Fruit fly (Drosophila melanogaster) whole organism, wandering third instar larva: ENCODE data around the gene cpb.
A peak's percentile ranks its signal among the peaks of the same experiment; 100 is the strongest.

Experiments
- GATAd ChIP-seq: sonication (Bioruptor generic); optimal IDR thresholded peaks from 2 replicates; lab custom pipeline; 2016; ENCODE audit warnings: missing biosample characterization, missing genetic modification characterization
- Hnf4 ChIP-seq: fragments of 200-800 bp; sonication (Bioruptor generic); optimal IDR thresholded peaks from 2 replicates; lab custom pipeline; 2016; ENCODE audit warnings: missing biosample characterization, mild to moderate bottlenecking, missing genetic modification characterization
- Mio ChIP-seq: sonication (Bioruptor generic); optimal IDR thresholded peaks from 2 replicates; lab custom pipeline; 2016; ENCODE audit warnings: missing biosample characterization, missing genetic modification characterization
- Myc ChIP-seq: fragments of >200 bp; optimal IDR thresholded peaks from 2 replicates; lab custom pipeline; 2017
- Sp1 ChIP-seq: fragments of 200-800 bp; sonication (Bioruptor generic); optimal IDR thresholded peaks from 3 replicates; lab custom pipeline; 2019; ENCODE audit warnings: missing biosample characterization, mild to moderate bottlenecking, missing genetic modification characterization, moderate library complexity
- brk ChIP-seq: fragments of 200-800 bp; sonication (Bioruptor generic); optimal IDR thresholded peaks from 2 replicates; lab custom pipeline; 2016; ENCODE audit warnings: missing biosample characterization, mild to moderate bottlenecking, missing genetic modification characterization
- h ChIP-seq: fragments of 200-800 bp; sonication (Bioruptor generic); optimal IDR thresholded peaks from 3 replicates; lab custom pipeline; 2016; ENCODE audit warnings: missing biosample characterization, mild to moderate bottlenecking, missing genetic modification characterization
- jim ChIP-seq: fragments of 175-275, 200-325 bp; sonication (Bioruptor generic); optimal IDR thresholded peaks from 2 replicates; lab custom pipeline; 2016; ENCODE audit warnings: missing biosample characterization, mild to moderate bottlenecking, missing genetic modification characterization
- lola ChIP-seq: fragments of >200 bp; optimal IDR thresholded peaks from 2 replicates; lab custom pipeline; 2017; ENCODE audit warnings: missing biosample characterization, missing genetic modification characterization
- psq ChIP-seq: fragments of 200-800 bp; sonication (Bioruptor generic); optimal IDR thresholded peaks from 3 replicates; lab custom pipeline; 2017; ENCODE audit warnings: missing biosample characterization, mild to moderate bottlenecking, missing genetic modification characterization, moderate library complexity
- sv ChIP-seq: fragments of 200-800 bp; sonication (Bioruptor generic); optimal IDR thresholded peaks from 3 replicates; lab custom pipeline; 2016; ENCODE audit warnings: missing biosample characterization, missing genetic modification characterization
- usp ChIP-seq: fragments of >200 bp; optimal IDR thresholded peaks from 2 replicates; lab custom pipeline; 2017; ENCODE audit warnings: missing biosample characterization, missing genetic modification characterization

dm6 chr2L:1655858-1656257, 48.8 kb upstream of the cpb start:
- TF ChIP-seq h (GFP tag; lab: Kevin White, UChicago) (no peak), brk (GFP tag; lab: Kevin White, UChicago) (no peak), usp (no peak), lola (GFP tag; lab: Kevin White, UChicago) (no peak), sv (GFP tag; lab: Kevin White, UChicago) (peak; percentile 19), psq (GFP tag; lab: Kevin White, UChicago) (no peak), GATAd (GFP tag; lab: Kevin White, UChicago) (no peak), Sp1 (GFP tag; lab: Kevin White, UChicago) (no peak), Mio (no peak), Hnf4 (no peak), Myc (lab: Kevin White, UChicago) (no peak), jim (no peak)
